Worm (Caenorhabditis elegans) whole organism, L2 larva: Measurements from ENCODE around the gene ZK262.4.

Experiments
- C34F6.9 ChIP-seq: fragments of 150-350 bp; optimal IDR thresholded peaks from 2 replicates; lab custom pipeline; 2014; ENCODE audit warnings: missing biosample characterization, missing genetic modification characterization
- F13H6.1 ChIP-seq: sonication (generic microtip); optimal IDR thresholded peaks from 2 replicates; lab custom pipeline; 2016; ENCODE audit warnings: missing genetic modification characterization, missing compliant biosample characterization
- ZK546.5 ChIP-seq: sonication (generic microtip); optimal IDR thresholded peaks from 2 replicates; lab custom pipeline; 2017; ENCODE audit warnings: missing biosample characterization, missing genetic modification characterization
- alr-1 ChIP-seq: fragments of 150-350 bp; optimal IDR thresholded peaks from 2 replicates; lab custom pipeline; 2014; ENCODE audit warnings: missing biosample characterization, missing genetic modification characterization
- aly-2 ChIP-seq: fragments of 150-350 bp; optimal IDR thresholded peaks from 2 replicates; lab custom pipeline; 2014; ENCODE audit warnings: missing biosample characterization, missing genetic modification characterization
- ama-1 ChIP-seq: fragments of 150-350 bp; optimal IDR thresholded peaks from 2 replicates; lab custom pipeline; 2018; ENCODE audit warnings: inconsistent platforms
- ceh-82 ChIP-seq: fragments of 150-350 bp; optimal IDR thresholded peaks from 2 replicates; lab custom pipeline; 2014; ENCODE audit warnings: missing biosample characterization, missing genetic modification characterization
- crh-2 ChIP-seq: sonication (generic microtip); optimal IDR thresholded peaks from 2 replicates; lab custom pipeline; 2017; ENCODE audit warnings: missing biosample characterization, missing genetic modification characterization
- dmd-4 ChIP-seq: sonication (generic microtip); optimal IDR thresholded peaks from 2 replicates; lab custom pipeline; 2017; ENCODE audit warnings: missing biosample characterization, missing genetic modification characterization
- egl-27 ChIP-seq: sonication (generic microtip); optimal IDR thresholded peaks from 3 replicates; lab custom pipeline; 2017; ENCODE audit warnings: missing biosample characterization, missing genetic modification reagents, missing genetic modification characterization
- elt-1 ChIP-seq: fragments of 150-350 bp; optimal IDR thresholded peaks from 2 replicates; lab custom pipeline; 2014; ENCODE audit warnings: missing biosample characterization, missing genetic modification characterization
- elt-3 ChIP-seq: sonication (generic microtip); optimal IDR thresholded peaks from 2 replicates; lab custom pipeline; 2017; ENCODE audit warnings: missing biosample characterization, missing genetic modification characterization
- lin-11 ChIP-seq: fragments of 150-350 bp; sonication (generic microtip); optimal IDR thresholded peaks from 2 replicates; lab custom pipeline; 2014; ENCODE audit warnings: missing biosample characterization, missing genetic modification characterization, inconsistent platforms, mixed read lengths
- mab-5 ChIP-seq: fragments of 150-350 bp; optimal IDR thresholded peaks from 2 replicates; lab custom pipeline; 2014; ENCODE audit warnings: missing biosample characterization, missing genetic modification characterization
- mbf-1 ChIP-seq: sonication (generic microtip); optimal IDR thresholded peaks from 2 replicates; lab custom pipeline; 2017; ENCODE audit warnings: missing biosample characterization, missing genetic modification characterization
- mdl-1 ChIP-seq, 2 experiments: fragments of 150-350 bp in 1 of 2; sonication (generic microtip) in 1 of 2; optimal IDR thresholded peaks; 2 replicates each; lab custom pipeline; 2017; ENCODE audit warnings: missing biosample characterization in 2 of 2, missing genetic modification characterization in 2 of 2
- nhr-10 ChIP-seq: sonication (generic microtip); optimal IDR thresholded peaks from 2 replicates; lab custom pipeline; 2017; ENCODE audit warnings: missing biosample characterization, missing genetic modification characterization
- nhr-11 ChIP-seq: fragments of 150-350 bp; optimal IDR thresholded peaks from 2 replicates; lab custom pipeline; 2014; ENCODE audit warnings: missing biosample characterization, missing genetic modification characterization
- nhr-12 ChIP-seq: fragments of 150-350 bp; optimal IDR thresholded peaks from 2 replicates; lab custom pipeline; 2014; ENCODE audit warnings: missing biosample characterization, missing genetic modification characterization
- nhr-23 ChIP-seq: fragments of 150-350 bp; optimal IDR thresholded peaks from 2 replicates; lab custom pipeline; 2014; ENCODE audit warnings: missing biosample characterization, missing genetic modification reagents, missing genetic modification characterization
- nhr-237 ChIP-seq: fragments of 150-350 bp; optimal IDR thresholded peaks from 2 replicates; lab custom pipeline; 2014; ENCODE audit warnings: missing biosample characterization, missing genetic modification characterization
- sem-4 ChIP-seq: fragments of 150-350 bp; optimal IDR thresholded peaks from 2 replicates; lab custom pipeline; 2014; ENCODE audit warnings: missing biosample characterization, missing genetic modification reagents, missing genetic modification characterization
- skn-1 ChIP-seq: sonication (generic microtip); optimal IDR thresholded peaks from 2 replicates; lab custom pipeline; 2017; ENCODE audit warnings: missing biosample characterization, missing genetic modification characterization
- sma-3 ChIP-seq: sonication (generic microtip); optimal IDR thresholded peaks from 2 replicates; lab custom pipeline; 2016; ENCODE audit warnings: missing genetic modification reagents, missing genetic modification characterization, missing compliant biosample characterization
- snpc-4 ChIP-seq: fragments of 150-350 bp; optimal IDR thresholded peaks from 2 replicates; lab custom pipeline; 2014; ENCODE audit warnings: missing biosample characterization, missing genetic modification characterization
- unc-39 ChIP-seq: fragments of 150-350 bp; optimal IDR thresholded peaks from 2 replicates; lab custom pipeline; 2014; ENCODE audit warnings: missing biosample characterization, missing genetic modification characterization
- unc-55 ChIP-seq: fragments of 150-350 bp; sonication (generic microtip); optimal IDR thresholded peaks from 3 replicates; lab custom pipeline; 2014; ENCODE audit warnings: missing biosample characterization, missing genetic modification reagents, missing genetic modification characterization
- unc-62 ChIP-seq: fragments of 150-350 bp; optimal IDR thresholded peaks from 2 replicates; lab custom pipeline; 2014; ENCODE audit warnings: missing biosample characterization, missing genetic modification reagents, missing genetic modification characterization
- ztf-1 ChIP-seq: fragments of 200-800 bp; sonication (Bioruptor generic); conservative IDR thresholded peaks from 2 replicates; pipeline ENCODE4 v1.3.6; 2022; ENCODE audit warnings: missing genetic modification characterization, missing compliant biosample characterization
- ztf-11 ChIP-seq: sonication (generic microtip); optimal IDR thresholded peaks from 2 replicates; lab custom pipeline; 2017; ENCODE audit warnings: missing biosample characterization, missing genetic modification characterization

Gene ZK262.4

ce11 chrV:18378819-18379218, 45.6 kb downstream of the ZK262.4 start, which contains the start of gene Y51A2B.8:
TSS of gene Y51A2B.8 (plus strand) at chrV:18379119.
- no peak for TF ChIP-seq sem-4 (tag; lab: Kevin White, UChicago)
- TF ChIP-seq unc-39 (tag; lab: Kevin White, UChicago) = no peak
- TF ChIP-seq alr-1 = no peak

ce11 chrV:18375551-18375950, 48.8 kb downstream of the ZK262.4 start:
- TF ChIP-seq nhr-23 (tag; lab: Kevin White, UChicago) = no peak
- TF ChIP-seq dmd-4 (tag; lab: Kevin White, UChicago) = no peak
- no peak for TF ChIP-seq unc-55
- no peak for TF ChIP-seq ztf-1 (GFP tag; lab: Robert Waterston, UW)
- no peak for TF ChIP-seq egl-27 (tag; lab: Kevin White, UChicago)
- no peak for TF ChIP-seq skn-1 (tag; lab: Kevin White, UChicago)
- no peak for TF ChIP-seq nhr-10
- no peak for TF ChIP-seq elt-3
- TF ChIP-seq unc-62 (GFP tag; lab: Kevin White, UChicago) = no peak
- TF ChIP-seq F13H6.1 (tag; lab: Kevin White, UChicago) = no peak
- TF ChIP-seq ZK546.5 (tag; lab: Kevin White, UChicago) = no peak
- TF ChIP-seq ama-1 = no peak
- TF ChIP-seq, all 48 proteins: peak for 0

- no peak for TF ChIP-seq C34F6.9 (tag; lab: Kevin White, UChicago)
- TF ChIP-seq nhr-11 (tag; lab: Kevin White, UChicago) = no peak
- no peak for TF ChIP-seq alr-1
- no peak for TF ChIP-seq sma-3 (GFP tag; lab: Kevin White, UChicago)
- TF ChIP-seq ztf-11 (tag; lab: Kevin White, UChicago) = no peak
- no peak for TF ChIP-seq unc-39 (tag; lab: Kevin White, UChicago)
- no peak for TF ChIP-seq mbf-1 (tag; lab: Kevin White, UChicago)
- TF ChIP-seq elt-1 = no peak
- TF ChIP-seq mdl-1 (tag; optimal IDR thresholded peaks at IDR 0.05; lab: Kevin White, UChicago) = no peak
- TF ChIP-seq ama-1 = no peak
- TF ChIP-seq lin-11 (tag; lab: Kevin White, UChicago) = no peak
- no peak for TF ChIP-seq snpc-4 (tag; lab: Kevin White, UChicago)
- TF ChIP-seq ceh-82 (tag; lab: Kevin White, UChicago) = no peak
- TF ChIP-seq aly-2 (tag; lab: Kevin White, UChicago) = no peak
- TF ChIP-seq elt-3 = no peak
- TF ChIP-seq nhr-12 (tag; lab: Kevin White, UChicago) = no peak
- TF ChIP-seq mab-5 (tag; lab: Kevin White, UChicago) = no peak
- no peak for TF ChIP-seq crh-2 (tag; lab: Kevin White, UChicago)
- TF ChIP-seq nhr-237 (tag; lab: Kevin White, UChicago) = no peak
- TF ChIP-seq, all 48 proteins: peak for 0
Observed at ce11 chrV:18374194-18374593, 50.2 kb downstream of the ZK262.4 start, which contains the start of gene Y51A2B.2. TSS of gene Y51A2B.2 (plus strand) at chrV:18374494.
